Worm (Caenorhabditis elegans): Measurements from ENCODE around the gene sri-6.

- TF ChIP-seq ama-1 (optimal IDR thresholded peaks at IDR 0.05) (no peak), flt-1 (GFP tag; IDR thresholded peaks at IDR 0.05) (no peak), hmbx-1 (tag; optimal IDR thresholded peaks at IDR 0.05) (no peak), tbx-11 (GFP tag; IDR thresholded peaks at IDR 0.05) (no peak), B0310.2 (tag; optimal IDR thresholded peaks at IDR 0.05) (no peak), ceh-36 (tag; optimal IDR thresholded peaks at IDR 0.05) (no peak), hmg-4 (GFP tag; optimal IDR thresholded peaks at IDR 0.05) (no peak), tbx-37 (GFP tag; conservative IDR thresholded peaks at IDR 0.05) (no peak), F13C5.2 (tag; optimal IDR thresholded peaks at IDR 0.05) (no peak), tra-4 (tag; optimal IDR thresholded peaks at IDR 0.05) (no peak), hnd-1 (tag; optimal IDR thresholded peaks at IDR 0.05) (no peak)
Measured at ce11 chrV:13181450-13181849, 4.0 kb upstream of the sri-6 start.

All from whole organism, early embryonic.